Fruit fly (Drosophila melanogaster): Measurements from ENCODE around the gene Rhau.

Gene Rhau

DNA sequence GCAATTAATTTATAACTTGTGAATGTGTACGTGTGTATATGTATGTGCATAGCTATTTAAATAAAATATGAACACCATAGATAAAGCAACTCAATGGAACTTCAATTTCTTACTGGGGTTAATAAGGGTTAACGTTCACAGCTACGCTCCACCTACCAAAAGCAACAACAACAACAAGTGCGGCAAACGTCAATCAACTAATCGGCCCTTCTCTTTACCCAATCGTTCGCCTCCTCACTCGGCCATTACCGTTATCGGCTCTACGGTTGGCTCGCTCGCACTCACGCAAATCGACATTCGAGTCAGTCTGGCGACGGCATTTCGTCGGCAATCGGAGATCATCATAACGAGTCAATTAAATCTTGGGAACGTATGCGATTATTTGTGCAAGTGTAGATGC is 25.3 kb upstream of the Rhau start (continued):
- TF ChIP-seq cad (GFP tag; optimal IDR thresholded peaks at IDR 0.05) (peak; percentile 33), en (GFP tag; optimal IDR thresholded peaks at IDR 0.05) (no peak), CG34422 (GFP tag; IDR thresholded peaks at IDR 0.05) (peak; percentile 35; the same call in 1 of the 3 replicates), hth (optimal IDR thresholded peaks at IDR 0.05) (peak; percentile 26), psq (GFP tag; optimal IDR thresholded peaks at IDR 0.05) (peak; percentile 93), exex (tag; optimal IDR thresholded peaks at IDR 0.05) (peak; percentile 59), phol (tag; optimal IDR thresholded peaks at IDR 0.05) (peak; percentile 17), Nf-YC (tag; optimal IDR thresholded peaks at IDR 0.05) (peak; percentile 97), CG3847 (GFP tag; IDR thresholded peaks at IDR 0.05) (0 out of 2 replicates have a peak, but pooled peaks have one; percentile 18), oc (tag; optimal IDR thresholded peaks at IDR 0.05) (peak; percentile 32), pan (optimal IDR thresholded peaks at IDR 0.05) (no peak), pan (GFP tag; optimal IDR thresholded peaks at IDR 0.05 in 1 of 2, IDR thresholded peaks at IDR 0.05 in 1 of 2) (peak in 1 of 2 experiments; percentile 79), luna (GFP tag; optimal IDR thresholded peaks at IDR 0.05) (no peak), CG1233 (GFP tag; optimal IDR thresholded peaks at IDR 0.05) (no peak), CG1832 (GFP tag; optimal IDR thresholded peaks at IDR 0.05) (peak; percentile 81)

DNA sequence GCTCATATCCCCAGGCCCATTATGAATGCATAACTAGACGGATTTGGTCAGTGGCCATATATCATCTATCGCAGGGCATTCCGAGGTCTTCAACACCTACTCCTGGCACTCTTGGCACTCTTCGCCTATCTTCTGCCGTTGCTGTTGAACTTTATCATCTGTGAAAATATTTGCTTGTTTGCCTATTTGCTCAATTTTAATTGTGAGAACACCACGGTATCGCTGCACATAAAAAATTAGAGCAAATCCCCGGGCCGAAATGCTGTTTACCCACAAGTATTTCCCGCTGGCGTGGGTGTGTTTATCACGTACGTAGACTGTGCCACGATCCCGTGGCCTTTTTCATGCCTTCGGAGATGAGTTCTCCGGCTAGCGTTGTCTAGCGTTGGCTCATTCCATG is 23.0 kb upstream of the Rhau start:
- TF ChIP-seq sim (GFP tag; IDR thresholded peaks at IDR 0.05) = peak; percentile 50; the same call in 1 of the 2 replicates
- peak; percentile 57 for TF ChIP-seq CG15269 (tag; optimal IDR thresholded peaks at IDR 0.05)
- TF ChIP-seq CG9215 (GFP tag; IDR thresholded peaks at IDR 0.05) = no peak
- TF ChIP-seq emc (GFP tag; optimal IDR thresholded peaks at IDR 0.05) = no peak
- TF ChIP-seq gce (GFP tag; IDR thresholded peaks at IDR 0.05) = peak; percentile 69; the same call in 1 of the 3 replicates
- TF ChIP-seq corto (GFP tag; optimal IDR thresholded peaks at IDR 0.05) = no peak
- no peak for TF ChIP-seq Dref (GFP tag; IDR thresholded peaks at IDR 0.05)
- TF ChIP-seq CG8290 (GFP tag; optimal IDR thresholded peaks at IDR 0.05) = peak; percentile 19
- peak; percentile 57 to 94 for TF ChIP-seq CG8290 (tag; optimal IDR thresholded peaks at IDR 0.05)
- peak; percentile 35 for TF ChIP-seq Lhr (GFP tag; optimal IDR thresholded peaks at IDR 0.05)
- peak; percentile 11 for TF ChIP-seq gro (GFP tag; optimal IDR thresholded peaks at IDR 0.05)
- TF ChIP-seq cas (GFP tag; IDR thresholded peaks at IDR 0.05) = no peak
- TF ChIP-seq CG12299 (tag; optimal IDR thresholded peaks at IDR 0.05) = peak; percentile 30
- TF ChIP-seq her (GFP tag; optimal IDR thresholded peaks at IDR 0.05) = peak; percentile 50
- peak; percentile 24 for TF ChIP-seq CG12942 (GFP tag; optimal IDR thresholded peaks at IDR 0.05)
- TF ChIP-seq Nf-YB (GFP tag; optimal IDR thresholded peaks at IDR 0.05) = peak; percentile 51
- TF ChIP-seq CHES-1-like (GFP tag; optimal IDR thresholded peaks at IDR 0.05) = peak; percentile 63
- TF ChIP-seq CG12104 (GFP tag; optimal IDR thresholded peaks at IDR 0.05) = peak; percentile 73
- peak; percentile 95 for TF ChIP-seq Med (GFP tag)
- no peak for TF ChIP-seq CG11247 (GFP tag; IDR thresholded peaks at IDR 0.05)
- TF ChIP-seq CG3838 (GFP tag; optimal IDR thresholded peaks at IDR 0.05) = peak; percentile 13
- TF ChIP-seq Oli (tag; optimal IDR thresholded peaks at IDR 0.05) = peak; percentile 28
- TF ChIP-seq CG6765 (GFP tag; optimal IDR thresholded peaks at IDR 0.05) = peak; percentile 57
- peak; percentile 87 for TF ChIP-seq sens (GFP tag)
- peak; percentile 32 for TF ChIP-seq CG12391 (tag; optimal IDR thresholded peaks at IDR 0.05)
- TF ChIP-seq fd102C (GFP tag; optimal IDR thresholded peaks at IDR 0.05) = peak; percentile 95
- TF ChIP-seq CG10267 (tag; optimal IDR thresholded peaks at IDR 0.05) = peak; percentile 16
- peak; percentile 42 for TF ChIP-seq CG16863 (GFP tag; optimal IDR thresholded peaks at IDR 0.05)
- TF ChIP-seq vfl (GFP tag; optimal IDR thresholded peaks at IDR 0.05) = no peak
- peak; percentile 75 for TF ChIP-seq CG11398 (GFP tag; optimal IDR thresholded peaks at IDR 0.05)
- peak; percentile 49; the same call in 1 of the 2 replicates for TF ChIP-seq CG31441 (GFP tag; IDR thresholded peaks at IDR 0.05)
- peak; percentile 12 for TF ChIP-seq repo (GFP tag; optimal IDR thresholded peaks at IDR 0.05)
- peak; percentile 30 for TF ChIP-seq Camta (GFP tag; optimal IDR thresholded peaks at IDR 0.05)
- TF ChIP-seq Mad (GFP tag; optimal IDR thresholded peaks at IDR 0.05) = peak; percentile 23
- TF ChIP-seq zen (tag; optimal IDR thresholded peaks at IDR 0.05) = peak; percentile 67
- TF ChIP-seq ind (GFP tag; optimal IDR thresholded peaks at IDR 0.05) = peak; percentile 1
- peak; percentile 74; the same call in 2 of the 3 replicates for TF ChIP-seq otp (GFP tag; IDR thresholded peaks at IDR 0.05)

All from whole organism, embryonic.